Fruit fly (Drosophila melanogaster) whole organism, prepupa: ENCODE data around the gene CG12290.

Source experiments
- CG11902 ChIP-seq: fragments of 200-800 bp; sonication (Bioruptor generic); optimal IDR thresholded peaks from 3 replicates; lab custom pipeline; 2016; ENCODE audit warnings: missing biosample characterization, missing genetic modification characterization
- CG6854 ChIP-seq: fragments of 200-800 bp; sonication (Bioruptor generic); optimal IDR thresholded peaks from 2 replicates; lab custom pipeline; 2017; ENCODE audit warnings: missing biosample characterization, mild to moderate bottlenecking, missing genetic modification characterization
- Hr39 ChIP-seq: fragments of 200-800 bp; sonication (Bioruptor generic); optimal IDR thresholded peaks from 2 replicates; lab custom pipeline; 2016; ENCODE audit warnings: missing biosample characterization, missing genetic modification characterization
- acj6 ChIP-seq: fragments of 200-800 bp; sonication (Bioruptor generic); optimal IDR thresholded peaks from 3 replicates; lab custom pipeline; 2016; ENCODE audit warnings: missing biosample characterization, missing genetic modification characterization

dm6 chr3R:26258955-26259354, 28.9 kb downstream of the CG12290 start:
- TF ChIP-seq acj6 (GFP tag; lab: Kevin White, UChicago) (no peak), CG11902 (GFP tag; lab: Kevin White, UChicago) (no peak), Hr39 (GFP tag; lab: Kevin White, UChicago) (no peak), CG6854 (GFP tag; lab: Kevin White, UChicago) (no peak)
